Worm (Caenorhabditis elegans) whole organism, midembryonic: ENCODE data around the gene K04C2.7.

Experiments
- cog-1 ChIP-seq: sonication (generic microtip); optimal IDR thresholded peaks from 2 replicates; lab custom pipeline; 2016; ENCODE audit warnings: missing genetic modification characterization, missing compliant biosample characterization
- flt-1 ChIP-seq: fragments of 200-800 bp; sonication (Bioruptor generic); IDR thresholded peaks from 2 replicates; pipeline ENCODE4 v1.3.6; 2022; ENCODE audit warnings: missing genetic modification characterization, missing compliant biosample characterization
- klf-2 ChIP-seq: fragments of 200-800 bp; sonication (Bioruptor generic); conservative IDR thresholded peaks from 2 replicates; pipeline ENCODE4 v1.3.6; 2022; ENCODE audit warnings: missing genetic modification reagents, missing genetic modification characterization, missing compliant biosample characterization
- med-1 ChIP-seq: sonication (generic microtip); optimal IDR thresholded peaks from 2 replicates; lab custom pipeline; 2017; ENCODE audit warnings: missing genetic modification characterization, mild to moderate bottlenecking, missing compliant biosample characterization, antibody characterized with exemption, missing genetic modification reagents; ENCODE audit not compliant: insufficient read depth
- ref-1 ChIP-seq: fragments of 200-800 bp; sonication (Bioruptor generic); conservative IDR thresholded peaks from 2 replicates; pipeline ENCODE4 v1.3.6; 2022; ENCODE audit warnings: missing genetic modification reagents, missing genetic modification characterization, missing compliant biosample characterization
- tab-1 ChIP-seq: fragments of 200-800 bp; sonication (Bioruptor generic); IDR thresholded peaks from 2 replicates; pipeline ENCODE4 v1.3.6; 2022; ENCODE audit warnings: missing genetic modification characterization, missing compliant biosample characterization
- ztf-23 ChIP-seq: fragments of 200-800 bp; sonication (Bioruptor generic); IDR thresholded peaks from 2 replicates; pipeline ENCODE4 v1.3.6; 2022; ENCODE audit warnings: missing genetic modification reagents, missing genetic modification characterization, missing compliant biosample characterization

DNA sequence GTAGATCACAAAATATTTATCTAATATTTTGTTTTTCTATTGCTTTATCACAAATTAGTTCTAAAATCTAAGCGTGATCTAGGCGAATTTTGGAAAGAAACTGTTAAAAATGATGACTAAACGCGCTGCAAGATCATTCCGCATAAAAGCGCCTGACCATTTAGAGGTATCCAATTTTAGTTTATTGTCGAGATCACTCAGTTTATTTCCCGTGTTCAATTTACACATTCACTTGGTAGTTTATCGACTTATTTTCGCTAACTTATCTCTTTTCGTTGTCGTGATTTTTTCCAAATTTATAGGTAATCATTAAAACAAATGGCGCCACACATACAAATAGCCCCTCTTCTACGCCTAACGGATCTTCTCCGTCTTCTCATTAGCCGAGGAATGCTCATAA is 25.5 kb downstream of the K04C2.7 start, which contains the start of gene T07E3.2:
- no peak for TF ChIP-seq cog-1 (tag; lab: Kevin White, UChicago)
- TF ChIP-seq ztf-23 = no peak
- no peak for TF ChIP-seq tab-1 (GFP tag; lab: Robert Waterston, UW)
- TF ChIP-seq klf-2 (GFP tag; lab: Robert Waterston, UW) = no peak
- TF ChIP-seq flt-1 (GFP tag; lab: Robert Waterston, UW) = no peak
- TF ChIP-seq ref-1 (GFP tag; lab: Robert Waterston, UW) = no peak
- no peak for TF ChIP-seq med-1 (GFP tag; lab: Kevin White, UChicago)
